Worm (Caenorhabditis elegans) whole organism, L3 larva: Measurements from ENCODE around the gene srd-70.

Experiments
- R02D3.7 ChIP-seq: fragments of 150-350 bp; optimal IDR thresholded peaks from 2 replicates; lab custom pipeline; 2014; ENCODE audit warnings: missing biosample characterization, missing genetic modification characterization
- ZK546.5 ChIP-seq: sonication (generic microtip); optimal IDR thresholded peaks from 2 replicates; lab custom pipeline; 2017; ENCODE audit warnings: missing biosample characterization, missing genetic modification characterization
- aly-2 ChIP-seq: fragments of 150-350 bp; optimal IDR thresholded peaks from 2 replicates; lab custom pipeline; 2014; ENCODE audit warnings: missing biosample characterization, missing genetic modification characterization
- ama-1 ChIP-seq: fragments of 150-350 bp; optimal IDR thresholded peaks from 2 replicates; lab custom pipeline; 2018
- ceh-16 ChIP-seq: sonication (generic microtip); optimal IDR thresholded peaks from 2 replicates; lab custom pipeline; 2017; ENCODE audit warnings: missing biosample characterization, missing genetic modification characterization
- ceh-28 ChIP-seq: fragments of 150-350 bp; optimal IDR thresholded peaks from 2 replicates; lab custom pipeline; 2014; ENCODE audit warnings: missing biosample characterization, missing genetic modification reagents, missing genetic modification characterization
- ceh-82 ChIP-seq: fragments of 150-350 bp; optimal IDR thresholded peaks from 2 replicates; lab custom pipeline; 2014; ENCODE audit warnings: missing biosample characterization, missing genetic modification characterization
- ceh-9 ChIP-seq: sonication (generic microtip); optimal IDR thresholded peaks from 2 replicates; lab custom pipeline; 2018; ENCODE audit warnings: missing biosample characterization, missing genetic modification characterization
- daf-12 ChIP-seq: fragments of 150-350 bp; optimal IDR thresholded peaks from 2 replicates; lab custom pipeline; 2014; ENCODE audit warnings: missing biosample characterization, missing genetic modification reagents, missing genetic modification characterization
- egl-27 ChIP-seq: sonication (generic microtip); optimal IDR thresholded peaks from 4 replicates; lab custom pipeline; 2017; ENCODE audit warnings: missing biosample characterization, missing genetic modification reagents, missing genetic modification characterization
- egl-5 ChIP-seq: fragments of 150-350 bp; optimal IDR thresholded peaks from 2 replicates; lab custom pipeline; 2017; ENCODE audit warnings: missing biosample characterization, missing genetic modification reagents, missing genetic modification characterization, inconsistent platforms
- elt-1 ChIP-seq: fragments of 150-350 bp; optimal IDR thresholded peaks from 2 replicates; lab custom pipeline; 2014; ENCODE audit warnings: missing biosample characterization, missing genetic modification characterization
- elt-2 ChIP-seq: sonication (generic microtip); optimal IDR thresholded peaks from 2 replicates; lab custom pipeline; 2016; ENCODE audit warnings: missing genetic modification reagents, mild to moderate bottlenecking, missing genetic modification characterization, missing compliant biosample characterization
- elt-3 ChIP-seq, 3 experiments: fragments of 150-350 bp in 1 of 3; sonication (generic microtip) in 2 of 3; optimal IDR thresholded peaks; 2 replicates in 2 of 3; 4 replicates in 1 of 3; lab custom pipeline; 2014 to 2017; ENCODE audit warnings: missing biosample characterization in 3 of 3, missing genetic modification characterization in 3 of 3
- eor-1 ChIP-seq, 2 experiments: fragments of 150-350 bp; optimal IDR thresholded peaks; 2 replicates each; lab custom pipeline; 2014 to 2018; ENCODE audit warnings: missing biosample characterization in 2 of 2, missing genetic modification characterization in 2 of 2
- fkh-10 ChIP-seq: sonication (generic microtip); optimal IDR thresholded peaks from 2 replicates; lab custom pipeline; 2017; ENCODE audit warnings: missing biosample characterization, missing genetic modification reagents, missing genetic modification characterization
- fkh-2 ChIP-seq: fragments of 150-350 bp; optimal IDR thresholded peaks from 2 replicates; lab custom pipeline; 2014; ENCODE audit warnings: missing biosample characterization, missing genetic modification reagents, missing genetic modification characterization
- fos-1 ChIP-seq: fragments of 150-350 bp; optimal IDR thresholded peaks from 2 replicates; lab custom pipeline; 2014; ENCODE audit warnings: missing biosample characterization, missing genetic modification characterization
- hmg-11 ChIP-seq: sonication (generic microtip); optimal IDR thresholded peaks from 2 replicates; lab custom pipeline; 2016; ENCODE audit warnings: missing genetic modification characterization, missing compliant biosample characterization
- jun-1 ChIP-seq: fragments of 150-350 bp; optimal IDR thresholded peaks from 2 replicates; lab custom pipeline; 2014; ENCODE audit warnings: missing biosample characterization, missing genetic modification reagents, missing genetic modification characterization
- lin-15B ChIP-seq: fragments of 150-350 bp; optimal IDR thresholded peaks from 2 replicates; lab custom pipeline; 2014; ENCODE audit warnings: missing biosample characterization, missing genetic modification characterization
- lin-39 ChIP-seq: fragments of 150-350 bp; optimal IDR thresholded peaks from 2 replicates; lab custom pipeline; 2018; ENCODE audit warnings: missing biosample characterization, missing genetic modification reagents, missing genetic modification characterization
- lsy-12 ChIP-seq: sonication (generic microtip); optimal IDR thresholded peaks from 2 replicates; lab custom pipeline; 2016; ENCODE audit warnings: mild to moderate bottlenecking, missing genetic modification characterization, missing compliant biosample characterization
- mdl-1 ChIP-seq: fragments of 150-350 bp; optimal IDR thresholded peaks from 2 replicates; lab custom pipeline; 2014; ENCODE audit warnings: missing biosample characterization, missing genetic modification characterization
- mml-1 ChIP-seq: fragments of 150-350 bp; sonication (generic microtip); optimal IDR thresholded peaks from 3 replicates; lab custom pipeline; 2014; ENCODE audit warnings: missing biosample characterization, missing genetic modification characterization
- nfya-1 ChIP-seq: sonication (generic microtip); optimal IDR thresholded peaks from 2 replicates; lab custom pipeline; 2017; ENCODE audit warnings: missing genetic modification characterization, mild to moderate bottlenecking, missing compliant biosample characterization, antibody characterized with exemption, moderate library complexity; ENCODE audit not compliant: insufficient read depth
- nhr-11 ChIP-seq: fragments of 150-350 bp; optimal IDR thresholded peaks from 2 replicates; lab custom pipeline; 2014; ENCODE audit warnings: missing biosample characterization, missing genetic modification characterization
- nhr-12 ChIP-seq: fragments of 150-350 bp; optimal IDR thresholded peaks from 2 replicates; lab custom pipeline; 2014; ENCODE audit warnings: missing biosample characterization, missing genetic modification characterization
- nhr-23 ChIP-seq: fragments of 150-350 bp; optimal IDR thresholded peaks from 2 replicates; lab custom pipeline; 2014; ENCODE audit warnings: missing biosample characterization, missing genetic modification reagents, missing genetic modification characterization
- nhr-237 ChIP-seq: fragments of 150-350 bp; optimal IDR thresholded peaks from 2 replicates; lab custom pipeline; 2014; ENCODE audit warnings: missing biosample characterization, missing genetic modification characterization
- nhr-25 ChIP-seq: sonication (generic microtip); optimal IDR thresholded peaks from 2 replicates; lab custom pipeline; 2017; ENCODE audit warnings: missing biosample characterization, missing genetic modification characterization
- nhr-28 ChIP-seq: fragments of 150-350 bp; optimal IDR thresholded peaks from 2 replicates; lab custom pipeline; 2014; ENCODE audit warnings: missing biosample characterization, missing genetic modification characterization
- nhr-43 ChIP-seq: sonication (generic microtip); optimal IDR thresholded peaks from 2 replicates; lab custom pipeline; 2016; ENCODE audit warnings: mild to moderate bottlenecking, missing genetic modification characterization, missing compliant biosample characterization; ENCODE audit not compliant: poor library complexity, severe bottlenecking
- nhr-67 ChIP-seq: fragments of 150-350 bp; optimal IDR thresholded peaks from 2 replicates; lab custom pipeline; 2014; ENCODE audit warnings: missing biosample characterization, missing genetic modification characterization
- nhr-76 ChIP-seq: fragments of 150-350 bp; sonication (generic microtip); optimal IDR thresholded peaks from 5 replicates; lab custom pipeline; 2014; ENCODE audit warnings: missing biosample characterization, missing genetic modification characterization
- nhr-77 ChIP-seq: fragments of 150-350 bp; optimal IDR thresholded peaks from 2 replicates; lab custom pipeline; 2014; ENCODE audit warnings: missing biosample characterization, missing genetic modification characterization
- pha-4 ChIP-seq: fragments of 150-350 bp; optimal IDR thresholded peaks from 2 replicates; lab custom pipeline; 2014; ENCODE audit warnings: missing biosample characterization, missing genetic modification reagents, missing genetic modification characterization
- pqm-1 ChIP-seq: fragments of 150-350 bp; optimal IDR thresholded peaks from 2 replicates; lab custom pipeline; 2017; ENCODE audit warnings: missing biosample characterization, missing genetic modification characterization, inconsistent platforms
- sea-2 ChIP-seq: fragments of 150-350 bp; sonication (generic microtip); optimal IDR thresholded peaks from 4 replicates; lab custom pipeline; 2014; ENCODE audit warnings: missing biosample characterization, missing genetic modification reagents, missing genetic modification characterization
- skn-1 ChIP-seq: fragments of 150-350 bp; optimal IDR thresholded peaks from 2 replicates; lab custom pipeline; 2014; ENCODE audit warnings: missing biosample characterization, missing genetic modification characterization
- snpc-4 ChIP-seq: fragments of 150-350 bp; optimal IDR thresholded peaks from 2 replicates; lab custom pipeline; 2014; ENCODE audit warnings: missing biosample characterization, missing genetic modification characterization
- tbx-2 ChIP-seq: sonication (generic microtip); optimal IDR thresholded peaks from 2 replicates; lab custom pipeline; 2016; ENCODE audit warnings: mild to moderate bottlenecking, missing genetic modification characterization, missing compliant biosample characterization
- unc-39 ChIP-seq: sonication (generic microtip); optimal IDR thresholded peaks from 4 replicates; lab custom pipeline; 2017; ENCODE audit warnings: missing biosample characterization, missing genetic modification characterization
- unc-62 ChIP-seq: fragments of 150-350 bp; sonication (generic microtip); optimal IDR thresholded peaks from 4 replicates; lab custom pipeline; 2014; ENCODE audit warnings: missing biosample characterization, missing genetic modification reagents, missing genetic modification characterization
- zag-1 ChIP-seq: fragments of 150-350 bp; optimal IDR thresholded peaks from 2 replicates; lab custom pipeline; 2014; ENCODE audit warnings: missing biosample characterization, missing genetic modification characterization
- ztf-11 ChIP-seq: fragments of 150-350 bp; optimal IDR thresholded peaks from 2 replicates; lab custom pipeline; 2014; ENCODE audit warnings: missing biosample characterization, missing genetic modification characterization
- ztf-4 ChIP-seq: fragments of 150-350 bp; optimal IDR thresholded peaks from 2 replicates; lab custom pipeline; 2014; ENCODE audit warnings: missing biosample characterization, missing genetic modification characterization

srd-70 gene

ce11 chrV:20417809-20418208 is 36.1 kb upstream of the srd-70 start:
- TF ChIP-seq fkh-10 (GFP tag; lab: Kevin White, UChicago) (peak; percentile 28), mml-1 (tag; lab: Kevin White, UChicago) (no peak), ama-1 (lab: Kevin White, UChicago) (no peak), hmg-11 (tag; lab: Kevin White, UChicago) (peak; percentile 4), ztf-11 (no peak), ceh-28 (tag; lab: Kevin White, UChicago) (no peak), lin-39 (peak; percentile 41), lin-15B (tag; lab: Kevin White, UChicago) (peak; percentile 5), pqm-1 (peak; percentile 35), lsy-12 (tag; lab: Kevin White, UChicago) (no peak), elt-2 (tag; lab: Kevin White, UChicago) (peak; percentile 28), unc-39 (tag; lab: Kevin White, UChicago) (no peak), egl-5 (tag; lab: Kevin White, UChicago) (peak; percentile 75), aly-2 (no peak), fos-1 (tag; lab: Kevin White, UChicago) (no peak), ztf-4 (no peak), zag-1 (no peak), pha-4 (peak; percentile 62), jun-1 (peak; percentile 50), nfya-1 (peak; percentile 73), mdl-1 (tag; lab: Kevin White, UChicago) (peak; percentile 73)

DNA sequence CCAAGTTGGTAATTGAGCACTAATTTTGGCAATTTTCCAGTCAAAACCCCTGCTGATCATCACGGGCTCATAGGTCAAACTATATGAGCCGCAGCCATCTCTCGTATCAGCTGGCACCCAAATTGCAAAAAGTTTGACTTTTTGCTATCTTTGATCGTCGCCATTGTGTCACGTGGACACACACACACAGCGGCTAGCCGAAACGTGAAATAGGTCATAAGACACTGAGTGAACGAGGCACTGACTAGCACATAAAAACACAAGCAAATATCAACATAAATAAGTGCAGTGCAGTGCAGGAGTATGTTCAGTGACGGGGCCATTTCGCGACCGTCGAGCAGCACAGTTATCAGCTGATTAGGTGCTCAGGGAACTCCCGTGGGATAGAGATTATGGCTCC is 35.1 kb upstream of the srd-70 start:
- no peak for TF ChIP-seq unc-39 (tag; lab: Kevin White, UChicago)
- peak; percentile 23 for TF ChIP-seq ceh-28 (tag; lab: Kevin White, UChicago)
- no peak for TF ChIP-seq ZK546.5 (tag; lab: Kevin White, UChicago)
- TF ChIP-seq ceh-82 (tag; lab: Kevin White, UChicago): no peak
- TF ChIP-seq skn-1 (tag; lab: Kevin White, UChicago): no peak
- TF ChIP-seq sea-2: no peak
- no peak for TF ChIP-seq unc-62 (GFP tag; lab: Kevin White, UChicago)
- no peak for TF ChIP-seq nhr-12 (tag; lab: Kevin White, UChicago)
- peak; percentile 85 for TF ChIP-seq pqm-1
- TF ChIP-seq nhr-23 (tag; lab: Kevin White, UChicago): peak; percentile 6
- TF ChIP-seq R02D3.7 (tag; lab: Kevin White, UChicago): no peak
- TF ChIP-seq lsy-12 (tag; lab: Kevin White, UChicago): peak; percentile 8
- no peak for TF ChIP-seq nhr-11 (tag; lab: Kevin White, UChicago)
- TF ChIP-seq nhr-76 (tag; lab: Kevin White, UChicago): no peak
- TF ChIP-seq pha-4: peak; percentile 99
- TF ChIP-seq jun-1: peak; percentile 86
- no peak for TF ChIP-seq nhr-28
- TF ChIP-seq elt-2 (tag; lab: Kevin White, UChicago): peak; percentile 81
- no peak for TF ChIP-seq daf-12 (tag; lab: Kevin White, UChicago)
- TF ChIP-seq fos-1 (tag; lab: Kevin White, UChicago): no peak
- TF ChIP-seq nhr-25 (tag; lab: Kevin White, UChicago): no peak
- peak; percentile 51 for TF ChIP-seq lin-39
- TF ChIP-seq lin-15B (tag; lab: Kevin White, UChicago): peak; percentile 32
- no peak for TF ChIP-seq hmg-11 (tag; lab: Kevin White, UChicago)
- no peak for TF ChIP-seq fkh-10 (GFP tag; lab: Kevin White, UChicago)
- no peak for TF ChIP-seq egl-27 (tag; lab: Kevin White, UChicago)
- TF ChIP-seq snpc-4: peak; percentile 12
- TF ChIP-seq mdl-1 (tag; lab: Kevin White, UChicago): peak; percentile 42
- no peak for TF ChIP-seq elt-1 (tag; lab: Kevin White, UChicago)
- TF ChIP-seq ama-1 (lab: Kevin White, UChicago): peak; percentile 48
- no peak for TF ChIP-seq ztf-11
- no peak for TF ChIP-seq mml-1 (tag; lab: Kevin White, UChicago)
- no peak for TF ChIP-seq nhr-237 (tag; lab: Kevin White, UChicago)
- no peak for TF ChIP-seq ceh-9 (tag; lab: Kevin White, UChicago)
- no peak for TF ChIP-seq ceh-16 (tag; lab: Kevin White, UChicago)
- TF ChIP-seq tbx-2 (tag; lab: Kevin White, UChicago): no peak
- TF ChIP-seq zag-1: no peak
- TF ChIP-seq egl-5 (tag; lab: Kevin White, UChicago): peak; percentile 85
- TF ChIP-seq aly-2: no peak
- TF ChIP-seq eor-1 (tag; optimal IDR thresholded peaks at IDR 0.05; lab: Kevin White, UChicago): no peak
- no peak for TF ChIP-seq ztf-4
- no peak for TF ChIP-seq fkh-2
- TF ChIP-seq elt-3 (tag; optimal IDR thresholded peaks at IDR 0.05; lab: Kevin White, UChicago): no peak
- peak; percentile 11 for TF ChIP-seq nfya-1
- TF ChIP-seq nhr-67 (tag; lab: Kevin White, UChicago): no peak
- peak; percentile 36 for TF ChIP-seq nhr-43 (tag; lab: Kevin White, UChicago)
- no peak for TF ChIP-seq nhr-77 (tag; lab: Kevin White, UChicago)
